Fruit fly (Drosophila melanogaster) whole organism, embryonic: Measurements from ENCODE around the gene ZAP3.

Source experiments
- CG11085 ChIP-seq: fragments of 200-800 bp; sonication (Bioruptor generic); IDR thresholded peaks from 2 replicates; pipeline ENCODE4 v1.3.6; 2022; ENCODE audit warnings: missing biosample characterization, missing genetic modification characterization
- CG12155 ChIP-seq: fragments of 200-800 bp; sonication (Bioruptor generic); optimal IDR thresholded peaks from 3 replicates; lab custom pipeline; 2016; ENCODE audit warnings: missing biosample characterization, missing genetic modification characterization
- CG14441 ChIP-seq: fragments of 200-800 bp; sonication (Bioruptor generic); IDR thresholded peaks from 2 replicates; pipeline ENCODE4 v1.3.6; 2022; ENCODE audit warnings: missing biosample characterization, missing genetic modification characterization
- CG14667 ChIP-seq: fragments of 200-800 bp; sonication (Bioruptor generic); IDR thresholded peaks from 2 replicates; pipeline ENCODE4 v1.3.6; 2022; ENCODE audit warnings: missing biosample characterization, missing genetic modification characterization
- CG16863 ChIP-seq: fragments of 200-800 bp; sonication (Bioruptor generic); optimal IDR thresholded peaks from 3 replicates; lab custom pipeline; 2016; ENCODE audit warnings: missing biosample characterization, missing genetic modification characterization
- CG17186 ChIP-seq: fragments of 200-800 bp; sonication (Bioruptor generic); optimal IDR thresholded peaks from 3 replicates; lab custom pipeline; 2017; ENCODE audit warnings: missing biosample characterization, missing genetic modification reagents, missing genetic modification characterization
- CG17361 ChIP-seq: fragments of 200-800 bp; sonication (Bioruptor generic); IDR thresholded peaks from 3 replicates; pipeline ENCODE4 v1.3.6; 2022; ENCODE audit warnings: missing biosample characterization, missing genetic modification characterization
- CG17385 ChIP-seq: fragments of 200-800 bp; sonication (Bioruptor generic); optimal IDR thresholded peaks from 3 replicates; lab custom pipeline; 2018; ENCODE audit warnings: missing biosample characterization, mild to moderate bottlenecking, missing genetic modification characterization
- CG18476 ChIP-seq: fragments of 200-800 bp; sonication (Bioruptor generic); optimal IDR thresholded peaks from 2 replicates; lab custom pipeline; 2016; ENCODE audit warnings: missing biosample characterization, mild to moderate bottlenecking, missing genetic modification characterization
- CG32772 ChIP-seq: fragments of 200-800 bp; sonication (Bioruptor generic); IDR thresholded peaks from 2 replicates; pipeline ENCODE4 v1.3.6; 2022; ENCODE audit warnings: missing biosample characterization, missing genetic modification characterization
- CG4282 ChIP-seq: fragments of 200-800 bp; sonication (Bioruptor generic); optimal IDR thresholded peaks from 2 replicates; lab custom pipeline; 2016; ENCODE audit warnings: missing biosample characterization, missing genetic modification characterization
- CG6254 ChIP-seq: fragments of 200-800 bp; sonication (Bioruptor generic); optimal IDR thresholded peaks from 3 replicates; lab custom pipeline; 2017; ENCODE audit warnings: mild to moderate bottlenecking, missing biosample characterization, missing genetic modification reagents, missing genetic modification characterization
- CG8478 ChIP-seq: fragments of >200 bp; optimal IDR thresholded peaks from 2 replicates; lab custom pipeline; 2018
- CG8944 ChIP-seq: fragments of 200-800 bp; sonication (Bioruptor generic); optimal IDR thresholded peaks from 3 replicates; lab custom pipeline; 2016; ENCODE audit warnings: missing biosample characterization, missing genetic modification characterization
- CTCF ChIP-seq: fragments of 200-800 bp; sonication (Bioruptor generic); optimal IDR thresholded peaks from 2 replicates; lab custom pipeline; 2017; ENCODE audit warnings: missing biosample characterization, mild to moderate bottlenecking, missing genetic modification characterization, moderate library complexity
- CrebB ChIP-seq: fragments of 200-800 bp; sonication (Bioruptor generic); optimal IDR thresholded peaks from 3 replicates; lab custom pipeline; 2018; ENCODE audit warnings: missing biosample characterization, mild to moderate bottlenecking, missing genetic modification characterization
- Dll ChIP-seq: fragments of 200-800 bp; sonication (Bioruptor generic); IDR thresholded peaks from 4 replicates; pipeline ENCODE4 v1.3.6; 2022; ENCODE audit warnings: missing biosample characterization, missing genetic modification characterization; ENCODE audit not compliant: partially characterized antibody
- Eip74EF ChIP-seq, 2 experiments: fragments of 200-800 bp in 1 of 2; fragments of >200 bp in 1 of 2; sonication (Bioruptor generic) in 1 of 2; optimal IDR thresholded peaks; 2 replicates each; lab custom pipeline; 2017 to 2019; ENCODE audit warnings: missing biosample characterization in 2 of 2, missing genetic modification characterization in 2 of 2, mild to moderate bottlenecking in 1 of 2, moderate library complexity in 1 of 2
- Elba2 ChIP-seq: fragments of 200-800 bp; sonication (Bioruptor generic); optimal IDR thresholded peaks from 3 replicates; lab custom pipeline; 2016; ENCODE audit warnings: missing biosample characterization, missing genetic modification characterization
- Fer1 ChIP-seq: fragments of 200-800 bp; sonication (Bioruptor generic); optimal IDR thresholded peaks from 2 replicates; lab custom pipeline; 2017; ENCODE audit warnings: missing biosample characterization, mild to moderate bottlenecking, missing genetic modification characterization
- Fer3 ChIP-seq: fragments of 200-800 bp; sonication (Bioruptor generic); optimal IDR thresholded peaks from 2 replicates; lab custom pipeline; 2018; ENCODE audit warnings: missing biosample characterization, mild to moderate bottlenecking, missing genetic modification characterization, moderate library complexity
- Gug ChIP-seq: fragments of 200-800 bp; sonication (Bioruptor generic); IDR thresholded peaks from 4 replicates; pipeline ENCODE4 v1.3.6; 2022; ENCODE audit warnings: missing biosample characterization, missing genetic modification characterization
- Oaz ChIP-seq: fragments of 200-800 bp; sonication (Bioruptor generic); IDR thresholded peaks from 2 replicates; pipeline ENCODE4 v1.3.6; 2022; ENCODE audit warnings: missing biosample characterization, missing genetic modification characterization
- Oli ChIP-seq: fragments of 200-800 bp; sonication (Bioruptor generic); optimal IDR thresholded peaks from 2 replicates; lab custom pipeline; 2018; ENCODE audit warnings: missing biosample characterization, mild to moderate bottlenecking, missing genetic modification characterization, moderate library complexity
- PHDP ChIP-seq: fragments of 200-800 bp; sonication (Bioruptor generic); optimal IDR thresholded peaks from 3 replicates; lab custom pipeline; 2018; ENCODE audit warnings: missing biosample characterization, mild to moderate bottlenecking, missing genetic modification characterization, moderate library complexity
- Pdp1 ChIP-seq, 2 experiments: fragments of 200-800 bp; sonication (Bioruptor generic); optimal IDR thresholded peaks; 3 replicates each; lab custom pipeline; 2016; ENCODE audit warnings: missing biosample characterization in 2 of 2, missing genetic modification characterization in 2 of 2, mild to moderate bottlenecking in 1 of 2, moderate library complexity in 1 of 2
- Sox102F ChIP-seq: fragments of 200-800 bp; sonication (Bioruptor generic); optimal IDR thresholded peaks from 2 replicates; lab custom pipeline; 2018; ENCODE audit warnings: missing biosample characterization, mild to moderate bottlenecking, missing genetic modification characterization, moderate library complexity
- Spps ChIP-seq: fragments of 200-800 bp; sonication (Bioruptor generic); optimal IDR thresholded peaks from 2 replicates; lab custom pipeline; 2018; ENCODE audit warnings: missing biosample characterization, mild to moderate bottlenecking, missing genetic modification characterization
- Sry-δ ChIP-seq: fragments of 200-800 bp; sonication (Bioruptor generic); optimal IDR thresholded peaks from 2 replicates; lab custom pipeline; 2016; ENCODE audit warnings: missing biosample characterization, missing genetic modification characterization
- TFAM ChIP-seq: fragments of 200-800 bp; sonication (Bioruptor generic); optimal IDR thresholded peaks from 2 replicates; lab custom pipeline; 2017; ENCODE audit warnings: missing biosample characterization, missing genetic modification characterization, inconsistent platforms
- ab ChIP-seq: fragments of 200-800 bp; sonication (Bioruptor generic); optimal IDR thresholded peaks from 2 replicates; lab custom pipeline; 2016; ENCODE audit warnings: missing biosample characterization, missing genetic modification characterization
- ap ChIP-seq: fragments of 200-800 bp; sonication (Bioruptor generic); IDR thresholded peaks from 2 replicates; pipeline ENCODE4 v1.3.6; 2022; ENCODE audit warnings: missing biosample characterization, missing genetic modification characterization
- br ChIP-seq: fragments of >200 bp; optimal IDR thresholded peaks from 2 replicates; lab custom pipeline; 2017
- corto ChIP-seq: fragments of 200-800 bp; sonication (Bioruptor generic); optimal IDR thresholded peaks from 2 replicates; lab custom pipeline; 2016; ENCODE audit warnings: missing biosample characterization, mild to moderate bottlenecking, missing genetic modification characterization, moderate library complexity
- dmrt99B ChIP-seq: fragments of 200-800 bp; sonication (Bioruptor generic); optimal IDR thresholded peaks from 2 replicates; lab custom pipeline; 2018; ENCODE audit warnings: missing biosample characterization, mild to moderate bottlenecking, missing genetic modification characterization, moderate library complexity
- emc ChIP-seq: fragments of 200-800 bp; sonication (Bioruptor generic); optimal IDR thresholded peaks from 2 replicates; lab custom pipeline; 2016; ENCODE audit warnings: missing biosample characterization, missing genetic modification characterization
- ewg ChIP-seq: fragments of 200-800 bp; sonication (Bioruptor generic); optimal IDR thresholded peaks from 3 replicates; lab custom pipeline; 2017; ENCODE audit warnings: mild to moderate bottlenecking, missing biosample characterization, missing genetic modification reagents, missing genetic modification characterization
- grn ChIP-seq: fragments of 200-800 bp; sonication (Bioruptor generic); optimal IDR thresholded peaks from 3 replicates; lab custom pipeline; 2017; ENCODE audit warnings: missing biosample characterization, missing genetic modification characterization
- gsb-n ChIP-seq: fragments of 200-800 bp; sonication (Bioruptor generic); optimal IDR thresholded peaks from 3 replicates; lab custom pipeline; 2018; ENCODE audit warnings: missing biosample characterization, mild to moderate bottlenecking, missing genetic modification characterization
- ham ChIP-seq: fragments of 200-800 bp; sonication (Bioruptor generic); IDR thresholded peaks from 2 replicates; pipeline ENCODE4 v1.3.6; 2022; ENCODE audit warnings: missing biosample characterization, missing genetic modification characterization
- hb ChIP-seq: fragments of 200-800 bp; sonication (Bioruptor generic); IDR thresholded peaks from 3 replicates; pipeline ENCODE4 v1.3.6; 2022; ENCODE audit warnings: missing biosample characterization, missing genetic modification characterization; ENCODE audit not compliant: partially characterized antibody
- her ChIP-seq: fragments of 200-800 bp; sonication (Bioruptor generic); optimal IDR thresholded peaks from 2 replicates; lab custom pipeline; 2016; ENCODE audit warnings: missing biosample characterization, missing genetic modification characterization
- jing ChIP-seq: fragments of 200-800 bp; sonication (Bioruptor generic); optimal IDR thresholded peaks from 2 replicates; lab custom pipeline; 2018; ENCODE audit warnings: missing biosample characterization, mild to moderate bottlenecking, missing genetic modification characterization
- lov ChIP-seq, 2 experiments: fragments of 200-800 bp in 1 of 2; fragments of >200 bp in 1 of 2; sonication (Bioruptor generic) in 1 of 2; IDR thresholded peaks in 1 of 2; optimal IDR thresholded peaks in 1 of 2; 2 replicates in 1 of 2; 3 replicates in 1 of 2; pipeline versions ENCODE4 v1.3.6 to Lab custom; 2017 to 2022; ENCODE audit warnings: missing biosample characterization in 1 of 2, missing genetic modification characterization in 1 of 2
- nau ChIP-seq: fragments of 200-800 bp; sonication (Bioruptor generic); optimal IDR thresholded peaks from 3 replicates; lab custom pipeline; 2017; ENCODE audit warnings: missing biosample characterization, mild to moderate bottlenecking, missing genetic modification characterization, missing genetic modification reagents
- seq ChIP-seq: fragments of 200-800 bp; sonication (Bioruptor generic); IDR thresholded peaks from 2 replicates; pipeline ENCODE4 v1.3.6; 2022; ENCODE audit warnings: missing biosample characterization, missing genetic modification characterization
- slbo ChIP-seq: fragments of 200-800 bp; sonication (Bioruptor generic); IDR thresholded peaks from 2 replicates; pipeline ENCODE4 v1.3.6; 2022; ENCODE audit warnings: missing biosample characterization, missing genetic modification characterization
- tin ChIP-seq: fragments of 200-800 bp; sonication (Bioruptor generic); optimal IDR thresholded peaks from 3 replicates; lab custom pipeline; 2016; ENCODE audit warnings: missing biosample characterization, missing genetic modification characterization
- wdn ChIP-seq: fragments of 200-800 bp; sonication (Bioruptor generic); IDR thresholded peaks from 2 replicates; pipeline ENCODE4 v1.3.6; 2022; ENCODE audit warnings: missing biosample characterization, missing genetic modification characterization
- zf30C ChIP-seq: fragments of 200-800 bp; sonication (Bioruptor generic); optimal IDR thresholded peaks from 3 replicates; lab custom pipeline; 2018; ENCODE audit warnings: missing biosample characterization, mild to moderate bottlenecking, missing genetic modification characterization

ZAP3 gene

DNA sequence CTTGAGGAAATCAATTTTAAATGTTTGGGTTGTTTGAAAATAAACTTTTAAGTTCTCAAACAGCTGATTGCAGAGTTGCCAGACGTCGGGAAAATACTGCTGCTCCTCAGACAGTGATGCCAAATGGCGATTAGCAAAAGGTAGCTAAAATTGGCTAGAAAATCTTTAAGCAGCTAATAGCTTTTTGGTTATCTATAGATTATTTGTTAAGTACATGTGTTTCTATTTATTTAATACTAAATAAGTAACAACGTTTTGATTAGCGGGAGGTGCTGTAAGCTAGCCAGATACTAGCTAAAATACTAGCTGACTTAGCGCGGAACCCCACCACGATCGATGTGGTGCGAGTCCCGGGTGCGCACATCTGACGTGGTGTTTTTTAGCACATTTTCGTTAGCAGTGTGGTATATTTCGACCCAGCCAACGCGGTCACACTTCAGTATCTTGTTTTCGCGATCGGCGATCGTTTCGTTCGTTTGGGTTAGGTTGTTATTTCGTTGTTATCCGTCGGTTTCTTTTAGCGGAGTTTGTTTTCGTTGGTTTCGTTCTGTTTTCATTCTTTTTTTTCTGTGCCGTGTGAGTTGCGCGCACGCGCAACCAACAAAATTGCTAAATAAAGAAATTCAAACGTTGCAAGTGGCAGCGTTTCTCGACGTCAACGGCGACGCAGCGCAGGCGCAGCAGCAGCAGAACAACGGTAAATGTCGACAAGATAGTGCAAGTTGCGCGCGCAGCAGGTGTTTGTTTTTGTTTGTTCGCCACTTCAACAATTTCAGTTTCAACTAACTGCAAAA is 4.0 kb upstream of the ZAP3 start, which contains the start of the genes Naxe and RhoU (continued):
- no peak for TF ChIP-seq Sox102F
- no peak for TF ChIP-seq CG16863
- peak; percentile 8 for TF ChIP-seq Oli
- no peak for TF ChIP-seq Fer3 (tag; lab: Kevin White, UChicago)
- TF ChIP-seq br (lab: Kevin White, UChicago): no peak
- TF ChIP-seq hb (GFP tag; lab: Robert Waterston, UW): no peak
- no peak for TF ChIP-seq CG18476 (GFP tag; lab: Kevin White, UChicago)
- TF ChIP-seq CG17385 (GFP tag; lab: Kevin White, UChicago): peak; percentile 18
- no peak for TF ChIP-seq her (GFP tag; lab: Kevin White, UChicago)
- no peak for TF ChIP-seq CG8478 (lab: Kevin White, UChicago)
- no peak for TF ChIP-seq dmrt99B
- TF ChIP-seq slbo (GFP tag; lab: Robert Waterston, UW): peak; percentile 62
- peak; percentile 59; the same call in 3 of the 4 replicates for TF ChIP-seq Gug (GFP tag; lab: Robert Waterston, UW)
- no peak for TF ChIP-seq PHDP (tag; lab: Kevin White, UChicago)
- no peak for TF ChIP-seq CG14667 (GFP tag; lab: Robert Waterston, UW)
- TF ChIP-seq CG6254 (GFP tag; lab: Kevin White, UChicago): peak; percentile 12
- TF ChIP-seq zf30C: peak; percentile 1
- no peak for TF ChIP-seq nau (GFP tag; lab: Kevin White, UChicago)
- TF ChIP-seq ham (GFP tag; lab: Robert Waterston, UW): no peak
- no peak for TF ChIP-seq ap (GFP tag; lab: Robert Waterston, UW)
- TF ChIP-seq CG14441 (GFP tag; lab: Robert Waterston, UW): peak; percentile 50
- TF ChIP-seq jing (GFP tag; lab: Kevin White, UChicago): no peak
- no peak for TF ChIP-seq lov (optimal IDR thresholded peaks at IDR 0.05; lab: Kevin White, UChicago)
- no peak for TF ChIP-seq lov (GFP tag; IDR thresholded peaks at IDR 0.05; lab: Robert Waterston, UW)
- no peak for TF ChIP-seq Elba2
- TF ChIP-seq Oaz (GFP tag; lab: Robert Waterston, UW): no peak
- TF ChIP-seq corto (GFP tag; lab: Kevin White, UChicago): no peak
- no peak for TF ChIP-seq Eip74EF (GFP tag; optimal IDR thresholded peaks at IDR 0.05; lab: Kevin White, UChicago)
- TF ChIP-seq CrebB (tag; lab: Kevin White, UChicago): no peak
- TF ChIP-seq Dll (GFP tag; lab: Robert Waterston, UW): no peak
- no peak; the same call in 1 of the 2 replicates for TF ChIP-seq CG32772
- peak; percentile 56 for TF ChIP-seq ewg (GFP tag; lab: Kevin White, UChicago)
- peak; percentile 93 for TF ChIP-seq grn (GFP tag; lab: Kevin White, UChicago)
- TF ChIP-seq seq (GFP tag; lab: Robert Waterston, UW): no peak
- peak; percentile 38 to 46 for TF ChIP-seq Pdp1 (GFP tag; optimal IDR thresholded peaks at IDR 0.05; lab: Kevin White, UChicago)
- TF ChIP-seq CG8944: no peak
- no peak for TF ChIP-seq emc (GFP tag; lab: Kevin White, UChicago)
- peak; percentile 8; the same call in 1 of the 2 replicates for TF ChIP-seq wdn (GFP tag; lab: Robert Waterston, UW)
- no peak for TF ChIP-seq CG4282
- no peak for TF ChIP-seq ab (GFP tag; lab: Kevin White, UChicago)
- TF ChIP-seq Fer1: no peak
- peak; percentile 17 for TF ChIP-seq tin (GFP tag; lab: Kevin White, UChicago)
- no peak for TF ChIP-seq Spps
- TF ChIP-seq Sry-δ: peak; percentile 48
- TF ChIP-seq TFAM (GFP tag; lab: Kevin White, UChicago): no peak
- peak; percentile 36 for TF ChIP-seq CG17186 (GFP tag; lab: Kevin White, UChicago)
- TF ChIP-seq CG12155: peak; percentile 20
- no peak; the same call in 1 of the 2 replicates for TF ChIP-seq CG11085 (GFP tag; lab: Robert Waterston, UW)
- TF ChIP-seq CG17361: peak; percentile 45; the same call in 1 of the 3 replicates
- no peak for TF ChIP-seq gsb-n (tag; lab: Kevin White, UChicago)
- peak; percentile 12 for TF ChIP-seq CTCF (GFP tag; lab: Kevin White, UChicago)
